Worm (Caenorhabditis elegans) whole organism, L4 larva: ENCODE results near the gene R05D8.11.

Experiments used
- F49E8.2 ChIP-seq: sonication (generic microtip); optimal IDR thresholded peaks from 2 replicates; lab custom pipeline; 2016; ENCODE audit warnings: missing compliant biosample characterization, mild to moderate bottlenecking, missing genetic modification characterization, borderline replicate concordance
- ama-1 ChIP-seq: fragments of 150-350 bp; optimal IDR thresholded peaks from 2 replicates; lab custom pipeline; 2014; ENCODE audit warnings: inconsistent platforms, mixed read lengths
- egl-27 ChIP-seq: sonication (generic microtip); optimal IDR thresholded peaks from 3 replicates; lab custom pipeline; 2017; ENCODE audit warnings: missing biosample characterization, missing genetic modification reagents, missing genetic modification characterization
- fos-1 ChIP-seq: fragments of 150-350 bp; optimal IDR thresholded peaks from 2 replicates; lab custom pipeline; 2014; ENCODE audit warnings: missing biosample characterization, missing genetic modification characterization
- hmg-1.1 ChIP-seq: fragments of 200-800 bp; sonication (Bioruptor generic); IDR thresholded peaks from 2 replicates; pipeline ENCODE4 v1.3.6; 2022; ENCODE audit warnings: missing genetic modification reagents, missing genetic modification characterization, missing compliant biosample characterization
- mep-1 ChIP-seq: fragments of 150-350 bp; sonication (generic microtip); optimal IDR thresholded peaks from 3 replicates; lab custom pipeline; 2014; ENCODE audit warnings: missing biosample characterization, missing genetic modification characterization
- mxl-3 ChIP-seq: fragments of 200-800 bp; sonication (Bioruptor generic); optimal IDR thresholded peaks from 2 replicates; lab custom pipeline; 2018; ENCODE audit warnings: mild to moderate bottlenecking, missing genetic modification characterization, missing compliant biosample characterization
- nhr-10 ChIP-seq: fragments of 150-350 bp; optimal IDR thresholded peaks from 2 replicates; lab custom pipeline; 2014; ENCODE audit warnings: missing biosample characterization, missing genetic modification characterization
- nhr-77 ChIP-seq: fragments of 150-350 bp; optimal IDR thresholded peaks from 2 replicates; lab custom pipeline; 2014; ENCODE audit warnings: missing biosample characterization, missing genetic modification characterization
- php-3 ChIP-seq: fragments of 200-800 bp; sonication (Bioruptor generic); IDR thresholded peaks from 2 replicates; pipeline ENCODE4 v1.3.6; 2022; ENCODE audit warnings: missing genetic modification reagents, missing genetic modification characterization, missing compliant biosample characterization
- unc-39 ChIP-seq: sonication (generic microtip); optimal IDR thresholded peaks from 2 replicates; lab custom pipeline; 2017; ENCODE audit warnings: missing biosample characterization, missing genetic modification characterization

DNA sequence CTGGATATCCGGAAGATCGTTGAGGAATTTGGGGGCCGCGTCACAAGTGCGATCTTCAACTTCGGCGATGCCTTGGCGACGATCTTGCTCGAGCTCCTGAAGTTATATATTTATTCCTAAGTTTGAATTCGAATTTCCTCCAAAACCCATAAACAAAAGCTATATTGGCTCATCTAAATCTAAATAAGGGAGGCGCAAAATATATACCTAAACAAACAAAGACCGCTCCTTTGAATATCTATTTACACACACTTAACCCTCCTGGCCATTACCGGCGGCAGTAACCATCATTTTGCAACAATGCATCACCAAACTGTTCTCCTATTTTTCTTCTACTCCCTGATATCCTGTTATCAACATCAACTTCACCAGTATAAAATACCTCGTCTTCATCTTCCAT is 15.3 kb upstream of the R05D8.11 start, which contains the start of gene F54E2.2:
- TF ChIP-seq ama-1 = no peak
- no peak for TF ChIP-seq nhr-77 (tag; lab: Kevin White, UChicago)
- TF ChIP-seq egl-27 (tag; lab: Kevin White, UChicago) = no peak
- TF ChIP-seq unc-39 (tag; lab: Kevin White, UChicago) = no peak
- TF ChIP-seq mxl-3 (GFP tag; lab: Kevin White, UChicago) = no peak
- TF ChIP-seq mep-1 (tag; lab: Kevin White, UChicago) = no peak
- TF ChIP-seq php-3 (GFP tag; lab: Robert Waterston, UW) = no peak
- no peak for TF ChIP-seq nhr-10
- no peak for TF ChIP-seq hmg-1.1 (GFP tag; lab: Robert Waterston, UW)
- no peak for TF ChIP-seq fos-1
- TF ChIP-seq F49E8.2 = no peak
